Fruit fly (Drosophila melanogaster) whole organism, embryonic: Measurements from ENCODE around the gene CG15249.

Experiments
- ATbp ChIP-seq: fragments of 200-800 bp; sonication (Bioruptor generic); optimal IDR thresholded peaks from 2 replicates; lab custom pipeline; 2017; ENCODE audit warnings: missing biosample characterization, mild to moderate bottlenecking, missing genetic modification characterization, missing genetic modification reagents
- Abd-B ChIP-seq: fragments of 200-800 bp; sonication (Bioruptor generic); optimal IDR thresholded peaks from 2 replicates; lab custom pipeline; 2018; ENCODE audit warnings: missing biosample characterization, mild to moderate bottlenecking, missing genetic modification characterization, moderate library complexity
- BtbVII ChIP-seq: fragments of 200-800 bp; sonication (Bioruptor generic); optimal IDR thresholded peaks from 3 replicates; lab custom pipeline; 2017; ENCODE audit warnings: missing biosample characterization, mild to moderate bottlenecking, missing genetic modification characterization
- CG12071 ChIP-seq: fragments of 200-800 bp; sonication (Bioruptor generic); optimal IDR thresholded peaks from 3 replicates; lab custom pipeline; 2018; ENCODE audit warnings: missing biosample characterization, mild to moderate bottlenecking, missing genetic modification characterization
- CG14710 ChIP-seq: fragments of 200-800 bp; sonication (Bioruptor generic); optimal IDR thresholded peaks from 3 replicates; lab custom pipeline; 2019; ENCODE audit warnings: missing biosample characterization, mild to moderate bottlenecking, missing genetic modification characterization, moderate library complexity
- CG15269 ChIP-seq: fragments of 200-800 bp; sonication (Bioruptor generic); optimal IDR thresholded peaks from 2 replicates; lab custom pipeline; 2018; ENCODE audit warnings: missing biosample characterization, mild to moderate bottlenecking, missing genetic modification characterization, moderate library complexity
- CG16779 ChIP-seq: fragments of 200-800 bp; sonication (Bioruptor generic); IDR thresholded peaks from 2 replicates; pipeline ENCODE4 v1.3.6; 2022; ENCODE audit warnings: missing biosample characterization, missing genetic modification characterization
- CG17359 ChIP-seq: fragments of 200-800 bp; sonication (Bioruptor generic); optimal IDR thresholded peaks from 3 replicates; lab custom pipeline; 2018; ENCODE audit warnings: missing biosample characterization, mild to moderate bottlenecking, missing genetic modification characterization, moderate library complexity
- CG18476 ChIP-seq: fragments of 200-800 bp; sonication (Bioruptor generic); optimal IDR thresholded peaks from 2 replicates; lab custom pipeline; 2016; ENCODE audit warnings: missing biosample characterization, mild to moderate bottlenecking, missing genetic modification characterization
- CG18619 ChIP-seq: fragments of 200-800 bp; sonication (Bioruptor generic); optimal IDR thresholded peaks from 3 replicates; lab custom pipeline; 2017; ENCODE audit warnings: missing biosample characterization, mild to moderate bottlenecking, missing genetic modification characterization
- CG2678 ChIP-seq: fragments of 200-800 bp; sonication (Bioruptor generic); optimal IDR thresholded peaks from 3 replicates; lab custom pipeline; 2019; ENCODE audit warnings: missing biosample characterization, mild to moderate bottlenecking, missing genetic modification characterization, moderate library complexity
- CG33213 ChIP-seq: fragments of 200-800 bp; sonication (Bioruptor generic); optimal IDR thresholded peaks from 3 replicates; lab custom pipeline; 2016; ENCODE audit warnings: missing biosample characterization, missing genetic modification characterization
- CG4404 ChIP-seq: fragments of 200-800 bp; sonication (Bioruptor generic); IDR thresholded peaks from 2 replicates; pipeline ENCODE4 v1.3.6; 2022; ENCODE audit warnings: missing biosample characterization, missing genetic modification characterization
- CG4424 ChIP-seq: fragments of 200-800 bp; sonication (Bioruptor generic); optimal IDR thresholded peaks from 3 replicates; lab custom pipeline; 2016; ENCODE audit warnings: missing biosample characterization, missing genetic modification characterization
- CG4820 ChIP-seq: fragments of 200-800 bp; sonication (Bioruptor generic); optimal IDR thresholded peaks from 3 replicates; lab custom pipeline; 2016; ENCODE audit warnings: missing biosample characterization, missing genetic modification characterization
- CG6254 ChIP-seq: fragments of 200-800 bp; sonication (Bioruptor generic); optimal IDR thresholded peaks from 3 replicates; lab custom pipeline; 2017; ENCODE audit warnings: mild to moderate bottlenecking, missing biosample characterization, missing genetic modification reagents, missing genetic modification characterization
- CG6272 ChIP-seq: fragments of 200-800 bp; sonication (Bioruptor generic); IDR thresholded peaks from 2 replicates; pipeline ENCODE4 v1.3.6; 2022; ENCODE audit warnings: missing biosample characterization, missing genetic modification characterization
- CG7839 ChIP-seq: fragments of 200-800 bp; sonication (Bioruptor generic); optimal IDR thresholded peaks from 3 replicates; lab custom pipeline; 2018; ENCODE audit warnings: missing biosample characterization, mild to moderate bottlenecking, missing genetic modification characterization, moderate library complexity
- CG8924 ChIP-seq: fragments of 200-800 bp; optimal IDR thresholded peaks from 3 replicates; lab custom pipeline; 2019; ENCODE audit warnings: missing biosample characterization, mild to moderate bottlenecking, missing genetic modification characterization, moderate library complexity
- CG9437 ChIP-seq: fragments of 200-800 bp; sonication (Bioruptor generic); optimal IDR thresholded peaks from 2 replicates; lab custom pipeline; 2018; ENCODE audit warnings: missing biosample characterization, mild to moderate bottlenecking, missing genetic modification characterization
- CoRest ChIP-seq: fragments of 200-800 bp; sonication (Bioruptor generic); optimal IDR thresholded peaks from 3 replicates; lab custom pipeline; 2018; ENCODE audit warnings: missing biosample characterization, mild to moderate bottlenecking, missing genetic modification characterization, moderate library complexity
- D19A ChIP-seq: fragments of 200-800 bp; optimal IDR thresholded peaks from 3 replicates; lab custom pipeline; 2019; ENCODE audit warnings: missing biosample characterization, mild to moderate bottlenecking, missing genetic modification characterization, moderate library complexity
- Deaf1 ChIP-seq: fragments of 200-800 bp; optimal IDR thresholded peaks from 3 replicates; lab custom pipeline; 2019; ENCODE audit warnings: missing biosample characterization, mild to moderate bottlenecking, missing genetic modification characterization, moderate library complexity
- Fer1 ChIP-seq: fragments of 200-800 bp; sonication (Bioruptor generic); optimal IDR thresholded peaks from 2 replicates; lab custom pipeline; 2017; ENCODE audit warnings: missing biosample characterization, mild to moderate bottlenecking, missing genetic modification characterization
- Hr51 ChIP-seq, 2 experiments: fragments of 200-800 bp; sonication (Bioruptor generic); optimal IDR thresholded peaks; 2 replicates in 1 of 2; 3 replicates in 1 of 2; lab custom pipeline; 2016 to 2018; ENCODE audit warnings: missing biosample characterization in 2 of 2, missing genetic modification characterization in 2 of 2, mild to moderate bottlenecking in 1 of 2, moderate library complexity in 1 of 2
- NFAT ChIP-seq: fragments of 200-800 bp; sonication (Bioruptor generic); IDR thresholded peaks from 2 replicates; pipeline ENCODE4 v1.3.6; 2022; ENCODE audit warnings: missing biosample characterization, missing genetic modification characterization
- Nf-YB ChIP-seq: fragments of 200-800 bp; sonication (Bioruptor generic); optimal IDR thresholded peaks from 3 replicates; lab custom pipeline; 2019; ENCODE audit warnings: missing biosample characterization, mild to moderate bottlenecking, missing genetic modification characterization, moderate library complexity
- PHDP ChIP-seq: fragments of 200-800 bp; sonication (Bioruptor generic); optimal IDR thresholded peaks from 3 replicates; lab custom pipeline; 2018; ENCODE audit warnings: missing biosample characterization, mild to moderate bottlenecking, missing genetic modification characterization, moderate library complexity
- Sox102F ChIP-seq: fragments of 200-800 bp; sonication (Bioruptor generic); optimal IDR thresholded peaks from 2 replicates; lab custom pipeline; 2018; ENCODE audit warnings: missing biosample characterization, mild to moderate bottlenecking, missing genetic modification characterization, moderate library complexity
- Xbp1 ChIP-seq: fragments of 200-800 bp; sonication (Bioruptor generic); optimal IDR thresholded peaks from 3 replicates; lab custom pipeline; 2016; ENCODE audit warnings: missing biosample characterization, mild to moderate bottlenecking, missing genetic modification characterization
- aop ChIP-seq: fragments of 200-800 bp; sonication (Bioruptor generic); IDR thresholded peaks from 2 replicates; pipeline ENCODE4 v1.3.6; 2022; ENCODE audit warnings: missing biosample characterization, missing genetic modification characterization
- bbx ChIP-seq: fragments of 200-800 bp; sonication (Bioruptor generic); IDR thresholded peaks from 2 replicates; pipeline ENCODE4 v1.3.6; 2022; ENCODE audit warnings: missing biosample characterization, missing genetic modification characterization; ENCODE audit not compliant: partially characterized antibody
- cwo ChIP-seq: fragments of 200-800 bp; sonication (Bioruptor generic); optimal IDR thresholded peaks from 3 replicates; lab custom pipeline; 2017; ENCODE audit warnings: missing biosample characterization, missing genetic modification characterization, mild to moderate bottlenecking, moderate library complexity, missing genetic modification reagents
- dmrt99B ChIP-seq: fragments of 200-800 bp; sonication (Bioruptor generic); optimal IDR thresholded peaks from 2 replicates; lab custom pipeline; 2018; ENCODE audit warnings: missing biosample characterization, mild to moderate bottlenecking, missing genetic modification characterization, moderate library complexity
- dpn ChIP-seq, 2 experiments: fragments of 200-800 bp; sonication (Bioruptor generic); optimal IDR thresholded peaks; 3 replicates each; lab custom pipeline; 2016; ENCODE audit warnings: missing biosample characterization in 2 of 2, missing genetic modification characterization in 2 of 2
- dysf ChIP-seq: fragments of 200-800 bp; sonication (Bioruptor generic); IDR thresholded peaks from 3 replicates; pipeline ENCODE4 v1.3.6; 2022; ENCODE audit warnings: missing biosample characterization, missing genetic modification characterization
- fd3F ChIP-seq: fragments of 200-800 bp; sonication (Bioruptor generic); optimal IDR thresholded peaks from 2 replicates; lab custom pipeline; 2018; ENCODE audit warnings: missing biosample characterization, mild to moderate bottlenecking, missing genetic modification characterization, moderate library complexity
- fd96Cb ChIP-seq: fragments of 200-800 bp; sonication (Bioruptor generic); optimal IDR thresholded peaks from 2 replicates; lab custom pipeline; 2018; ENCODE audit warnings: missing biosample characterization, mild to moderate bottlenecking, missing genetic modification characterization, moderate library complexity
- hbn ChIP-seq: fragments of 200-800 bp; sonication (Bioruptor generic); IDR thresholded peaks from 2 replicates; pipeline ENCODE4 v1.3.6; 2022; ENCODE audit warnings: missing biosample characterization, missing genetic modification characterization; ENCODE audit not compliant: partially characterized antibody
- her ChIP-seq: fragments of 200-800 bp; sonication (Bioruptor generic); optimal IDR thresholded peaks from 2 replicates; lab custom pipeline; 2016; ENCODE audit warnings: missing biosample characterization, missing genetic modification characterization
- maf-S ChIP-seq: fragments of 200-800 bp; sonication (Bioruptor generic); optimal IDR thresholded peaks from 2 replicates; lab custom pipeline; 2016; ENCODE audit warnings: missing biosample characterization, missing genetic modification characterization
- mld ChIP-seq: fragments of 200-800 bp; sonication (Bioruptor generic); IDR thresholded peaks from 3 replicates; pipeline ENCODE4 v1.3.6; 2022; ENCODE audit warnings: missing biosample characterization, missing genetic modification characterization; ENCODE audit not compliant: partially characterized antibody
- nerfin-1 ChIP-seq: fragments of 200-800 bp; sonication (Bioruptor generic); optimal IDR thresholded peaks from 3 replicates; lab custom pipeline; 2019; ENCODE audit warnings: missing biosample characterization, mild to moderate bottlenecking, missing genetic modification characterization, moderate library complexity
- phol ChIP-seq: fragments of 200-800 bp; sonication (Bioruptor generic); optimal IDR thresholded peaks from 3 replicates; lab custom pipeline; 2018; ENCODE audit warnings: missing biosample characterization, mild to moderate bottlenecking, missing genetic modification characterization, moderate library complexity
- run ChIP-seq: fragments of 200-800 bp; sonication (Bioruptor generic); optimal IDR thresholded peaks from 3 replicates; lab custom pipeline; 2018; ENCODE audit warnings: missing biosample characterization, mild to moderate bottlenecking, missing genetic modification characterization
- tin ChIP-seq: fragments of 200-800 bp; sonication (Bioruptor generic); optimal IDR thresholded peaks from 3 replicates; lab custom pipeline; 2016; ENCODE audit warnings: missing biosample characterization, missing genetic modification characterization
- ttk ChIP-seq: fragments of 200-800 bp; sonication (Bioruptor generic); IDR thresholded peaks from 2 replicates; pipeline ENCODE4 v2.1.2; 2022; ENCODE audit warnings: missing biosample characterization, missing genetic modification characterization
- zfh2 ChIP-seq: fragments of 200-800 bp; sonication (Bioruptor generic); optimal IDR thresholded peaks from 2 replicates; lab custom pipeline; 2016; ENCODE audit warnings: missing biosample characterization, missing genetic modification characterization

The CG15249 gene

dm6 chrX:9899535-9900179 is at the start of gene CG15249 (continued):
- TF ChIP-seq CG8924 (peak; percentile 74), nerfin-1 (tag; lab: Kevin White, UChicago) (peak; percentile 51), her (GFP tag; lab: Kevin White, UChicago) (no peak), cwo (GFP tag; lab: Kevin White, UChicago) (peak; percentile 42), PHDP (tag; lab: Kevin White, UChicago) (peak; percentile 57), Xbp1 (GFP tag; lab: Kevin White, UChicago) (peak; percentile 21), run (peak; percentile 58), Fer1 (peak; percentile 54), zfh2 (GFP tag; lab: Kevin White, UChicago) (no peak), ttk (GFP tag; lab: Robert Waterston, UW) (0 out of 2 replicates have a peak, but pooled peaks have one; percentile 32), NFAT (no peak), Hr51 (GFP tag; optimal IDR thresholded peaks at IDR 0.05; lab: Kevin White, UChicago) (peak in 1 of 2 experiments; percentile 82), CG2678 (tag; lab: Kevin White, UChicago) (peak; percentile 83), CG12071 (GFP tag; lab: Kevin White, UChicago) (no peak), phol (tag; lab: Kevin White, UChicago) (peak; percentile 68), Sox102F (GFP tag; lab: Kevin White, UChicago) (peak; percentile 66), aop (no peak), ATbp (peak; percentile 34), CG7839 (tag; lab: Kevin White, UChicago) (peak; percentile 75), tin (GFP tag; lab: Kevin White, UChicago) (peak; percentile 3), CG4820 (GFP tag; lab: Kevin White, UChicago) (peak; percentile 9), CG15269 (tag; lab: Kevin White, UChicago) (peak; percentile 63), CG4404 (GFP tag; lab: Robert Waterston, UW) (no peak), D19A (tag; lab: Kevin White, UChicago) (peak; percentile 67), CG16779 (GFP tag; lab: Robert Waterston, UW) (no peak), mld (GFP tag; lab: Robert Waterston, UW) (no peak), CG18476 (GFP tag; lab: Kevin White, UChicago) (no peak), BtbVII (GFP tag; lab: Kevin White, UChicago) (peak; percentile 20), Deaf1 (tag; lab: Kevin White, UChicago) (peak; percentile 41), dmrt99B (peak; percentile 78), CoRest (tag; lab: Kevin White, UChicago) (peak; percentile 75), Nf-YB (GFP tag; lab: Kevin White, UChicago) (peak; percentile 32), CG33213 (GFP tag; lab: Kevin White, UChicago) (no peak), Abd-B (peak; percentile 18), hbn (no peak), dysf (GFP tag; lab: Robert Waterston, UW) (peak; percentile 51; the same call in 1 of the 3 replicates), dpn (GFP tag; optimal IDR thresholded peaks at IDR 0.05; lab: Kevin White, UChicago) (peak in 1 of 2 experiments; percentile 26), CG18619 (peak; percentile 48), CG14710 (tag; lab: Kevin White, UChicago) (peak; percentile 56), CG6254 (GFP tag; lab: Kevin White, UChicago) (peak; percentile 36), CG6272 (GFP tag; lab: Robert Waterston, UW) (no peak), CG17359 (tag; lab: Kevin White, UChicago) (peak; percentile 54), fd96Cb (tag; lab: Kevin White, UChicago) (peak; percentile 56), maf-S (GFP tag; lab: Kevin White, UChicago) (no peak), CG4424 (peak; percentile 34), fd3F (GFP tag; lab: Kevin White, UChicago) (peak; percentile 8), CG9437 (GFP tag; lab: Kevin White, UChicago) (peak; percentile 60), bbx (GFP tag; lab: Robert Waterston, UW) (no peak)
